Fruit fly (Drosophila melanogaster) whole organism, embryonic: Measurements from ENCODE around the gene nan.
A peak's percentile ranks its signal among the peaks of the same experiment; 100 is the strongest.

Source experiments
- ATbp ChIP-seq: fragments of 200-800 bp; sonication (Bioruptor generic); optimal IDR thresholded peaks from 2 replicates; lab custom pipeline; 2017; ENCODE audit warnings: missing biosample characterization, mild to moderate bottlenecking, missing genetic modification characterization, missing genetic modification reagents
- Ada2b ChIP-seq: fragments of 200-800 bp; sonication (Bioruptor generic); IDR thresholded peaks from 2 replicates; pipeline ENCODE4 v1.3.6; 2022; ENCODE audit warnings: missing biosample characterization, missing genetic modification characterization
- CG10274 ChIP-seq: fragments of 200-800 bp; sonication (Bioruptor generic); optimal IDR thresholded peaks from 3 replicates; lab custom pipeline; 2017; ENCODE audit warnings: missing biosample characterization, mild to moderate bottlenecking, missing genetic modification characterization
- CG10543 ChIP-seq: fragments of 200-800 bp; sonication (Bioruptor generic); optimal IDR thresholded peaks from 3 replicates; lab custom pipeline; 2017; ENCODE audit warnings: missing biosample characterization, mild to moderate bottlenecking, missing genetic modification characterization, moderate library complexity
- CG12942 ChIP-seq: fragments of 200-800 bp; sonication (Bioruptor generic); optimal IDR thresholded peaks from 3 replicates; lab custom pipeline; 2016; ENCODE audit warnings: missing biosample characterization, missing genetic modification characterization
- CG13775 ChIP-seq: fragments of 200-800 bp; sonication (Bioruptor generic); optimal IDR thresholded peaks from 3 replicates; lab custom pipeline; 2017; ENCODE audit warnings: missing biosample characterization, mild to moderate bottlenecking, missing genetic modification characterization
- CG1647 ChIP-seq: fragments of 200-800 bp; sonication (Bioruptor generic); optimal IDR thresholded peaks from 3 replicates; lab custom pipeline; 2016; ENCODE audit warnings: missing biosample characterization, missing genetic modification characterization
- CG17912 ChIP-seq: fragments of 200-800 bp; sonication (Bioruptor generic); optimal IDR thresholded peaks from 2 replicates; lab custom pipeline; 2018; ENCODE audit warnings: missing biosample characterization, mild to moderate bottlenecking, missing genetic modification characterization
- CG18619 ChIP-seq: fragments of 200-800 bp; sonication (Bioruptor generic); optimal IDR thresholded peaks from 3 replicates; lab custom pipeline; 2017; ENCODE audit warnings: missing biosample characterization, mild to moderate bottlenecking, missing genetic modification characterization
- CG30020 ChIP-seq: fragments of 200-800 bp; optimal IDR thresholded peaks from 2 replicates; lab custom pipeline; 2019; ENCODE audit warnings: missing biosample characterization, mild to moderate bottlenecking, missing genetic modification characterization, moderate library complexity
- CG31365 ChIP-seq: fragments of 200-800 bp; sonication (Bioruptor generic); optimal IDR thresholded peaks from 2 replicates; lab custom pipeline; 2018; ENCODE audit warnings: missing biosample characterization, mild to moderate bottlenecking, missing genetic modification characterization
- CG3407 ChIP-seq: fragments of 200-800 bp; sonication (Bioruptor generic); optimal IDR thresholded peaks from 2 replicates; lab custom pipeline; 2018; ENCODE audit warnings: missing biosample characterization, mild to moderate bottlenecking, missing genetic modification characterization
- CG34422 ChIP-seq: fragments of 200-800 bp; sonication (Bioruptor generic); IDR thresholded peaks from 3 replicates; pipeline ENCODE4 v1.3.6; 2022; ENCODE audit warnings: missing biosample characterization, missing genetic modification characterization
- CG4617 ChIP-seq: fragments of 200-800 bp; sonication (Bioruptor generic); optimal IDR thresholded peaks from 3 replicates; lab custom pipeline; 2016; ENCODE audit warnings: missing biosample characterization, missing genetic modification characterization, borderline replicate concordance
- CG6813 ChIP-seq: fragments of 200-800 bp; sonication (Bioruptor generic); optimal IDR thresholded peaks from 2 replicates; lab custom pipeline; 2017; ENCODE audit warnings: missing biosample characterization, missing genetic modification characterization, mild to moderate bottlenecking, moderate library complexity, missing genetic modification reagents
- CG7987 ChIP-seq: fragments of 200-800 bp; sonication (Bioruptor generic); optimal IDR thresholded peaks from 2 replicates; lab custom pipeline; 2018; ENCODE audit warnings: missing biosample characterization, mild to moderate bottlenecking, missing genetic modification characterization, moderate library complexity
- CG9932 ChIP-seq: fragments of 200-800 bp; sonication (Bioruptor generic); IDR thresholded peaks from 2 replicates; pipeline ENCODE4 v1.3.6; 2022; ENCODE audit warnings: missing biosample characterization, missing genetic modification characterization
- Deaf1 ChIP-seq: fragments of 200-800 bp; optimal IDR thresholded peaks from 3 replicates; lab custom pipeline; 2019; ENCODE audit warnings: missing biosample characterization, mild to moderate bottlenecking, missing genetic modification characterization, moderate library complexity
- Dll ChIP-seq: fragments of 200-800 bp; sonication (Bioruptor generic); IDR thresholded peaks from 4 replicates; pipeline ENCODE4 v1.3.6; 2022; ENCODE audit warnings: missing biosample characterization, missing genetic modification characterization; ENCODE audit not compliant: partially characterized antibody
- Fer1 ChIP-seq: fragments of 200-800 bp; sonication (Bioruptor generic); optimal IDR thresholded peaks from 2 replicates; lab custom pipeline; 2017; ENCODE audit warnings: missing biosample characterization, mild to moderate bottlenecking, missing genetic modification characterization
- Hand ChIP-seq: fragments of 200-800 bp; sonication (Bioruptor generic); optimal IDR thresholded peaks from 2 replicates; lab custom pipeline; 2017; ENCODE audit warnings: mild to moderate bottlenecking, missing biosample characterization, missing genetic modification reagents, missing genetic modification characterization
- HmgD ChIP-seq: fragments of 200-800 bp; sonication (Bioruptor generic); optimal IDR thresholded peaks from 3 replicates; lab custom pipeline; 2016; ENCODE audit warnings: missing biosample characterization, missing genetic modification characterization
- NFAT ChIP-seq: fragments of 200-800 bp; sonication (Bioruptor generic); IDR thresholded peaks from 2 replicates; pipeline ENCODE4 v1.3.6; 2022; ENCODE audit warnings: missing biosample characterization, missing genetic modification characterization
- Nf-YC ChIP-seq: fragments of 200-800 bp; optimal IDR thresholded peaks from 3 replicates; lab custom pipeline; 2019; ENCODE audit warnings: missing biosample characterization, mild to moderate bottlenecking, missing genetic modification characterization, moderate library complexity
- Ravus ChIP-seq: fragments of 200-800 bp; sonication (Bioruptor generic); IDR thresholded peaks from 2 replicates; pipeline ENCODE4 v1.3.6; 2022; ENCODE audit warnings: missing biosample characterization, missing genetic modification characterization
- Six4 ChIP-seq: fragments of 200-800 bp; sonication (Bioruptor generic); optimal IDR thresholded peaks from 2 replicates; lab custom pipeline; 2016; ENCODE audit warnings: missing biosample characterization, missing genetic modification characterization
- Spps ChIP-seq: fragments of 200-800 bp; sonication (Bioruptor generic); optimal IDR thresholded peaks from 2 replicates; lab custom pipeline; 2018; ENCODE audit warnings: missing biosample characterization, mild to moderate bottlenecking, missing genetic modification characterization
- YL-1 ChIP-seq: fragments of 200-800 bp; sonication (Bioruptor generic); optimal IDR thresholded peaks from 3 replicates; lab custom pipeline; 2017; ENCODE audit warnings: missing biosample characterization, mild to moderate bottlenecking, missing genetic modification characterization
- ara ChIP-seq: fragments of 200-800 bp; sonication (Bioruptor generic); IDR thresholded peaks from 2 replicates; pipeline ENCODE4 v1.3.6; 2022; ENCODE audit warnings: missing biosample characterization, missing genetic modification characterization
- ato ChIP-seq: fragments of 200-800 bp; sonication (Bioruptor generic); IDR thresholded peaks from 2 replicates; pipeline ENCODE4 v1.3.6; 2022; ENCODE audit warnings: missing biosample characterization, missing genetic modification characterization; ENCODE audit not compliant: partially characterized antibody
- chif ChIP-seq, 2 experiments: fragments of 200-800 bp; sonication (Bioruptor generic); optimal IDR thresholded peaks; 3 replicates each; lab custom pipeline; 2016; ENCODE audit warnings: missing biosample characterization in 2 of 2, missing genetic modification characterization in 2 of 2
- chn ChIP-seq: fragments of 200-800 bp; sonication (Bioruptor generic); optimal IDR thresholded peaks from 2 replicates; lab custom pipeline; 2016; ENCODE audit warnings: missing biosample characterization, missing genetic modification characterization
- dimm ChIP-seq: fragments of 200-800 bp; sonication (Bioruptor generic); IDR thresholded peaks from 2 replicates; pipeline ENCODE4 v1.3.6; 2022; ENCODE audit warnings: missing biosample characterization, missing genetic modification characterization
- en ChIP-seq: fragments of 200-800 bp; sonication (Bioruptor generic); optimal IDR thresholded peaks from 2 replicates; lab custom pipeline; 2016; ENCODE audit warnings: missing biosample characterization, missing genetic modification characterization
- ftz-f1 ChIP-seq: fragments of 200-800 bp; sonication (Bioruptor generic); optimal IDR thresholded peaks from 2 replicates; lab custom pipeline; 2016; ENCODE audit warnings: missing biosample characterization, missing genetic modification characterization
- gcm ChIP-seq: fragments of 200-800 bp; sonication (Bioruptor generic); optimal IDR thresholded peaks from 2 replicates; lab custom pipeline; 2019; ENCODE audit warnings: missing biosample characterization, mild to moderate bottlenecking, missing genetic modification characterization, moderate library complexity
- jing ChIP-seq: fragments of 200-800 bp; sonication (Bioruptor generic); optimal IDR thresholded peaks from 2 replicates; lab custom pipeline; 2018; ENCODE audit warnings: missing biosample characterization, mild to moderate bottlenecking, missing genetic modification characterization
- kay ChIP-seq: fragments of 200-800 bp; sonication (Bioruptor generic); optimal IDR thresholded peaks from 2 replicates; lab custom pipeline; 2016; ENCODE audit warnings: missing biosample characterization, missing genetic modification characterization
- mirr ChIP-seq: fragments of 200-800 bp; sonication (Bioruptor generic); optimal IDR thresholded peaks from 3 replicates; lab custom pipeline; 2018; ENCODE audit warnings: missing biosample characterization, mild to moderate bottlenecking, missing genetic modification characterization
- pita ChIP-seq: fragments of 200-800 bp; sonication (Bioruptor generic); optimal IDR thresholded peaks from 2 replicates; lab custom pipeline; 2017; ENCODE audit warnings: missing biosample characterization, mild to moderate bottlenecking, missing genetic modification characterization
- prd ChIP-seq, 3 experiments: fragments of >200 bp in 2 of 3; fragments of 200-800 bp in 1 of 3; sonication (Bioruptor generic) in 1 of 3; optimal IDR thresholded peaks in 2 of 3; IDR thresholded peaks in 1 of 3; 2 replicates in 2 of 3; 3 replicates in 1 of 3; pipeline versions ENCODE4 v1.3.6 to Lab custom; 2017 to 2022; ENCODE audit warnings: missing biosample characterization in 1 of 3, missing genetic modification characterization in 1 of 3
- pros ChIP-seq: fragments of 200-800 bp; sonication (Bioruptor generic); optimal IDR thresholded peaks from 3 replicates; lab custom pipeline; 2019; ENCODE audit warnings: missing biosample characterization, mild to moderate bottlenecking, missing genetic modification characterization, moderate library complexity
- salm ChIP-seq: fragments of 200-800 bp; sonication (Bioruptor generic); optimal IDR thresholded peaks from 2 replicates; lab custom pipeline; 2018; ENCODE audit warnings: missing biosample characterization, mild to moderate bottlenecking, missing genetic modification characterization
- schlank ChIP-seq: fragments of 200-800 bp; sonication (Bioruptor generic); optimal IDR thresholded peaks from 2 replicates; lab custom pipeline; 2018; ENCODE audit warnings: missing biosample characterization, mild to moderate bottlenecking, missing genetic modification characterization
- seq ChIP-seq: fragments of 200-800 bp; sonication (Bioruptor generic); IDR thresholded peaks from 2 replicates; pipeline ENCODE4 v1.3.6; 2022; ENCODE audit warnings: missing biosample characterization, missing genetic modification characterization
- tll ChIP-seq, 2 experiments: fragments of 200-800 bp in 1 of 2; fragments of >200 bp in 1 of 2; sonication (Bioruptor generic) in 1 of 2; optimal IDR thresholded peaks; 2 replicates each; lab custom pipeline; 2017 to 2019; ENCODE audit warnings: missing biosample characterization in 2 of 2, missing genetic modification characterization in 2 of 2, mild to moderate bottlenecking in 1 of 2, moderate library complexity in 1 of 2
- toy ChIP-seq: fragments of 200-800 bp; sonication (Bioruptor generic); IDR thresholded peaks from 2 replicates; pipeline ENCODE4 v1.3.6; 2022; ENCODE audit warnings: missing biosample characterization, missing genetic modification characterization
- twi ChIP-seq: fragments of 200-800 bp; optimal IDR thresholded peaks from 2 replicates; lab custom pipeline; 2019; ENCODE audit warnings: missing biosample characterization, mild to moderate bottlenecking, missing genetic modification characterization, moderate library complexity
- tx ChIP-seq: fragments of 200-800 bp; sonication (Bioruptor generic); optimal IDR thresholded peaks from 2 replicates; lab custom pipeline; 2016; ENCODE audit warnings: missing biosample characterization, missing genetic modification characterization
- zen ChIP-seq: fragments of 200-800 bp; sonication (Bioruptor generic); optimal IDR thresholded peaks from 3 replicates; lab custom pipeline; 2018; ENCODE audit warnings: missing biosample characterization, mild to moderate bottlenecking, missing genetic modification characterization, moderate library complexity

nan gene

dm6 chr3L:14174197-14174596, 15.3 kb downstream of the nan start (continued):
- no peak for TF ChIP-seq HmgD (GFP tag; lab: Kevin White, UChicago)
- TF ChIP-seq Six4 = peak; percentile 1
- peak; percentile 12 for TF ChIP-seq kay (GFP tag; lab: Kevin White, UChicago)
- peak; percentile 64 for TF ChIP-seq CG13775 (GFP tag; lab: Kevin White, UChicago)
- peak; percentile 11 for TF ChIP-seq mirr (GFP tag; lab: Kevin White, UChicago)
- no peak for TF ChIP-seq CG9932
- TF ChIP-seq zen (tag; lab: Kevin White, UChicago) = no peak
- no peak for TF ChIP-seq jing (GFP tag; lab: Kevin White, UChicago)
- TF ChIP-seq dimm = no peak
- no peak for TF ChIP-seq ftz-f1 (GFP tag; lab: Kevin White, UChicago)
- TF ChIP-seq toy (GFP tag; lab: Robert Waterston, UW) = no peak
- TF ChIP-seq CG1647 (GFP tag; lab: Kevin White, UChicago) = peak; percentile 5
- TF ChIP-seq pros (GFP tag; lab: Kevin White, UChicago) = no peak
- TF ChIP-seq Dll = no peak
- TF ChIP-seq en (GFP tag; lab: Kevin White, UChicago) = no peak
- no peak for TF ChIP-seq ato (GFP tag; lab: Robert Waterston, UW)
- TF ChIP-seq prd (optimal IDR thresholded peaks at IDR 0.05; lab: Kevin White, UChicago) = no peak
- TF ChIP-seq prd (GFP tag; IDR thresholded peaks at IDR 0.05; lab: Robert Waterston, UW) = no peak
- TF ChIP-seq chn (GFP tag; lab: Kevin White, UChicago) = no peak
- no peak for TF ChIP-seq CG34422 (GFP tag; lab: Robert Waterston, UW)
- peak; percentile 79 for TF ChIP-seq ATbp (GFP tag; lab: Kevin White, UChicago)
- peak; percentile 44 for TF ChIP-seq twi
- peak; percentile 91 for TF ChIP-seq CG18619 (GFP tag; lab: Kevin White, UChicago)
- TF ChIP-seq CG30020 (tag; lab: Kevin White, UChicago) = no peak
- TF ChIP-seq Ada2b (GFP tag; lab: Robert Waterston, UW) = no peak; the same call in 1 of the 2 replicates
- no peak for TF ChIP-seq NFAT (GFP tag; lab: Robert Waterston, UW)
- TF ChIP-seq Ravus (GFP tag; lab: Robert Waterston, UW) = no peak
- no peak for TF ChIP-seq CG4617 (GFP tag; lab: Kevin White, UChicago)
- peak; percentile 60; the same call in 1 of the 2 replicates for TF ChIP-seq seq (GFP tag; lab: Robert Waterston, UW)
- peak; percentile 42 for TF ChIP-seq schlank
- TF ChIP-seq CG17912 (GFP tag; lab: Kevin White, UChicago) = peak; percentile 81
- peak; percentile 51 for TF ChIP-seq Spps (tag; lab: Kevin White, UChicago)
- peak; percentile 65 for TF ChIP-seq gcm (GFP tag; lab: Kevin White, UChicago)
- peak; percentile 56 for TF ChIP-seq CG31365
- TF ChIP-seq salm (tag; lab: Kevin White, UChicago) = peak; percentile 45
- TF ChIP-seq Fer1 (GFP tag; lab: Kevin White, UChicago) = no peak
- peak; percentile 67 for TF ChIP-seq CG10543 (GFP tag; lab: Kevin White, UChicago)
- TF ChIP-seq ara (GFP tag; lab: Robert Waterston, UW) = no peak
- TF ChIP-seq CG10274 (GFP tag; lab: Kevin White, UChicago) = peak; percentile 30
- no peak for TF ChIP-seq tx (GFP tag; lab: Kevin White, UChicago)
- TF ChIP-seq Nf-YC (tag; lab: Kevin White, UChicago) = peak; percentile 30
- peak; percentile 88 for TF ChIP-seq CG7987 (GFP tag; lab: Kevin White, UChicago)
- TF ChIP-seq Deaf1 (tag; lab: Kevin White, UChicago) = no peak
- peak; percentile 81 for TF ChIP-seq CG6813 (GFP tag; lab: Kevin White, UChicago)
- no peak for TF ChIP-seq CG12942
- TF ChIP-seq YL-1 (GFP tag; lab: Kevin White, UChicago) = peak; percentile 59
- peak; percentile 22 to 74 for TF ChIP-seq chif (GFP tag; optimal IDR thresholded peaks at IDR 0.05; lab: Kevin White, UChicago)
- peak; percentile 48 for TF ChIP-seq Hand
- peak; percentile 77 for TF ChIP-seq CG3407 (GFP tag; lab: Kevin White, UChicago)
- TF ChIP-seq pita (GFP tag; lab: Kevin White, UChicago) = no peak
- TF ChIP-seq tll (GFP tag; optimal IDR thresholded peaks at IDR 0.05; lab: Kevin White, UChicago) = no peak
